Worm (Caenorhabditis elegans): ENCODE results near the gene htas-1.

htas-1 gene

ce11 chrIV:9678007-9678406, 5.3 kb downstream of the htas-1 start:
- TF ChIP-seq cebp-2 (GFP tag; IDR thresholded peaks at IDR 0.05) (no peak), F23B12.7 (tag; optimal IDR thresholded peaks at IDR 0.05; ENCODE audit: insufficient read depth) (no peak), unc-62 (GFP tag; optimal IDR thresholded peaks at IDR 0.05) (no peak), ceh-58 (GFP tag; IDR thresholded peaks at IDR 0.05) (no peak), K12H6.12 (tag; optimal IDR thresholded peaks at IDR 0.05) (no peak), hmg-1.2 (GFP tag; IDR thresholded peaks at IDR 0.05) (no peak), bed-1 (GFP tag; IDR thresholded peaks at IDR 0.05) (no peak), lag-1 (GFP tag; IDR thresholded peaks at IDR 0.05) (no peak), nfya-1 (tag; optimal IDR thresholded peaks at IDR 0.05; ENCODE audit: borderline replicate concordance, insufficient read depth) (no peak), snpc-3.4 (tag; optimal IDR thresholded peaks at IDR 0.05) (no peak)

ce11 chrIV:9677226-9677992, 5.9 kb downstream of the htas-1 start:
- TF ChIP-seq hsf-1 (GFP tag; IDR thresholded peaks at IDR 0.05), result no peak
- peak; percentile 15 for TF ChIP-seq lin-54 (GFP tag; optimal IDR thresholded peaks at IDR 0.05)
- TF ChIP-seq pbrm-1 (GFP tag; IDR thresholded peaks at IDR 0.05), result no peak
- 0 out of 2 replicates have a peak, but pooled peaks have one; percentile 7 for TF ChIP-seq dox-1 (GFP tag; IDR thresholded peaks at IDR 0.05)
- TF ChIP-seq ekl-4 (GFP tag; IDR thresholded peaks at IDR 0.05), result no peak
- TF ChIP-seq T07F8.4 (tag; optimal IDR thresholded peaks at IDR 0.05), result no peak
- no peak for TF ChIP-seq hlh-26 (GFP tag; conservative IDR thresholded peaks at IDR 0.05)
- TF ChIP-seq chd-7 (tag; optimal IDR thresholded peaks at IDR 0.05), result peak; percentile 42
- no peak for TF ChIP-seq nhr-179 (tag; optimal IDR thresholded peaks at IDR 0.05)
- TF ChIP-seq ztf-22 (GFP tag; optimal IDR thresholded peaks at IDR 0.05), result peak; percentile 59
- no peak for TF ChIP-seq nfya-2 (GFP tag; IDR thresholded peaks at IDR 0.05)
- no peak for TF ChIP-seq B0261.1 (tag; optimal IDR thresholded peaks at IDR 0.05)
- TF ChIP-seq snpc-4 (GFP tag; optimal IDR thresholded peaks at IDR 0.05), result no peak
- peak in 1 of 4 experiments; percentile 6 for TF ChIP-seq snpc-4 (tag; optimal IDR thresholded peaks at IDR 0.05)
- TF ChIP-seq K12H6.12 (tag; optimal IDR thresholded peaks at IDR 0.05), result peak; percentile 29
- TF ChIP-seq C06A6.2 (GFP tag; conservative IDR thresholded peaks at IDR 0.05), result peak; percentile 62
- no peak for TF ChIP-seq nhr-120 (GFP tag; IDR thresholded peaks at IDR 0.05)
- no peak for TF ChIP-seq F55B11.4 (tag; optimal IDR thresholded peaks at IDR 0.05; ENCODE audit: borderline replicate concordance, insufficient read depth)
- TF ChIP-seq F57A8.1 (GFP tag; optimal IDR thresholded peaks at IDR 0.05), result no peak
- TF ChIP-seq hmg-1.2 (GFP tag; IDR thresholded peaks at IDR 0.05), result peak; percentile 80
- no peak for TF ChIP-seq tbx-9 (tag; optimal IDR thresholded peaks at IDR 0.05; ENCODE audit: borderline replicate concordance)
- no peak for TF ChIP-seq nfyb-1 (GFP tag; IDR thresholded peaks at IDR 0.05)
- peak; percentile 79 for TF ChIP-seq nhr-80 (tag; optimal IDR thresholded peaks at IDR 0.05)
- TF ChIP-seq let-607 (tag; optimal IDR thresholded peaks at IDR 0.05), result peak in 1 of 2 experiments; percentile 69
- TF ChIP-seq attf-5 (GFP tag; optimal IDR thresholded peaks at IDR 0.05), result peak; percentile 68
- no peak for TF ChIP-seq die-1 (tag; optimal IDR thresholded peaks at IDR 0.05)
- no peak for TF ChIP-seq ceh-58 (GFP tag; IDR thresholded peaks at IDR 0.05)
- peak; percentile 28; the same call in 1 of the 2 replicates for TF ChIP-seq cebp-1 (GFP tag; IDR thresholded peaks at IDR 0.05)
- peak; percentile 64 for TF ChIP-seq cebp-1 (tag; optimal IDR thresholded peaks at IDR 0.05)
- TF ChIP-seq unc-62 (GFP tag; optimal IDR thresholded peaks at IDR 0.05), result no peak
- peak; percentile 71; the same call in 1 of the 2 replicates for TF ChIP-seq K11D2.4 (GFP tag; IDR thresholded peaks at IDR 0.05)
- no peak for TF ChIP-seq fkh-3 (tag; optimal IDR thresholded peaks at IDR 0.05)
- TF ChIP-seq lsl-1 (GFP tag; optimal IDR thresholded peaks at IDR 0.05), result no peak
- TF ChIP-seq lin-26 (GFP tag; IDR thresholded peaks at IDR 0.05), result no peak
- TF ChIP-seq egl-44 (GFP tag; IDR thresholded peaks at IDR 0.05), result 0 out of 2 replicates have a peak, but pooled peaks have one; percentile 35
- peak; percentile 80 for TF ChIP-seq lin-40 (tag; optimal IDR thresholded peaks at IDR 0.05)
- TF ChIP-seq ztf-26 (tag; optimal IDR thresholded peaks at IDR 0.05), result no peak
- TF ChIP-seq B0336.3 (GFP tag; IDR thresholded peaks at IDR 0.05), result no peak
- TF ChIP-seq ceh-27 (GFP tag; optimal IDR thresholded peaks at IDR 0.05), result peak; percentile 55

Data from whole organism, young adult.